Worm (Caenorhabditis elegans) whole organism, late embryonic: ENCODE results near the gene B0547.2.

Source experiments
- hlh-30 ChIP-seq: sonication (generic microtip); optimal IDR thresholded peaks from 2 replicates; lab custom pipeline; 2017; ENCODE audit warnings: antibody characterized with exemption, missing genetic modification characterization, missing compliant biosample characterization; ENCODE audit not compliant: insufficient read depth
- npax-4 ChIP-seq: sonication (generic microtip); optimal IDR thresholded peaks from 2 replicates; lab custom pipeline; 2016; ENCODE audit warnings: missing genetic modification characterization, missing compliant biosample characterization
- syd-9 ChIP-seq: sonication (generic microtip); optimal IDR thresholded peaks from 2 replicates; lab custom pipeline; 2016; ENCODE audit warnings: mild to moderate bottlenecking, missing genetic modification characterization, moderate library complexity, missing compliant biosample characterization

ce11 chrIV:5659461-5659860 lies 13.7 kb downstream of the B0547.2 start:
- TF ChIP-seq npax-4, result no peak
- no peak for TF ChIP-seq hlh-30 (tag; lab: Kevin White, UChicago)
- TF ChIP-seq syd-9 (tag; lab: Kevin White, UChicago), result no peak
